Worm (Caenorhabditis elegans): ENCODE results near the gene usp-46.

ce11 chrIII:9744525-9744924 lies 31.9 kb upstream of the usp-46 start:
- peak; percentile 68 for TF ChIP-seq unc-62 (GFP tag; optimal IDR thresholded peaks at IDR 0.05)
- TF ChIP-seq pha-4 (tag; optimal IDR thresholded peaks at IDR 0.05) = no peak
- no peak for TF ChIP-seq nhr-2 (tag; optimal IDR thresholded peaks at IDR 0.05)
- no peak for TF ChIP-seq nhr-237 (tag; optimal IDR thresholded peaks at IDR 0.05)
- no peak for TF ChIP-seq nhr-12 (tag; optimal IDR thresholded peaks at IDR 0.05)
- TF ChIP-seq elt-3 (tag; optimal IDR thresholded peaks at IDR 0.05) = no peak
- no peak for TF ChIP-seq unc-39 (tag; optimal IDR thresholded peaks at IDR 0.05)
- TF ChIP-seq mep-1 (tag; optimal IDR thresholded peaks at IDR 0.05) = no peak
- no peak for TF ChIP-seq ztf-11 (tag; optimal IDR thresholded peaks at IDR 0.05)
- TF ChIP-seq lin-13 (tag; optimal IDR thresholded peaks at IDR 0.05) = no peak
- no peak for TF ChIP-seq mab-5 (tag; optimal IDR thresholded peaks at IDR 0.05)
- TF ChIP-seq ces-1 (GFP tag; optimal IDR thresholded peaks at IDR 0.05) = no peak
